Worm (Caenorhabditis elegans): ENCODE results near the gene M02E1.4.

- TF ChIP-seq ref-1 (GFP tag; conservative IDR thresholded peaks at IDR 0.05) = no peak
- no peak for TF ChIP-seq ztf-23 (GFP tag; IDR thresholded peaks at IDR 0.05)
- no peak for TF ChIP-seq tab-1 (GFP tag; IDR thresholded peaks at IDR 0.05)
- TF ChIP-seq med-1 (GFP tag; optimal IDR thresholded peaks at IDR 0.05; ENCODE audit: insufficient read depth) = no peak
Observed at ce11 chrX:328736-329135, 15.7 kb downstream of the M02E1.4 start.
